Fruit fly (Drosophila melanogaster) whole organism, adult: ENCODE data around the gene CG32669.

ENCODE experiments used
- CG11617 ChIP-seq: fragments of 200-800 bp; sonication (Bioruptor generic); optimal IDR thresholded peaks from 2 replicates; lab custom pipeline; 2017; ENCODE audit warnings: mild to moderate bottlenecking, missing biosample characterization, missing genetic modification reagents, missing genetic modification characterization
- CG12768 ChIP-seq: fragments of 200-800 bp; sonication (Bioruptor generic); optimal IDR thresholded peaks from 2 replicates; lab custom pipeline; 2017; ENCODE audit warnings: missing biosample characterization, missing genetic modification characterization, mild to moderate bottlenecking, moderate library complexity, missing genetic modification reagents
- CG14711 ChIP-seq: fragments of 200-800 bp; sonication (Bioruptor generic); optimal IDR thresholded peaks from 2 replicates; lab custom pipeline; 2018; ENCODE audit warnings: missing biosample characterization, mild to moderate bottlenecking, missing genetic modification characterization, moderate library complexity
- CG1620 ChIP-seq: fragments of 200-800 bp; sonication (Bioruptor generic); optimal IDR thresholded peaks from 2 replicates; lab custom pipeline; 2016; ENCODE audit warnings: missing biosample characterization, missing genetic modification characterization
- CG33017 ChIP-seq: fragments of 200-800 bp; sonication (Bioruptor generic); optimal IDR thresholded peaks from 2 replicates; lab custom pipeline; 2018; ENCODE audit warnings: missing biosample characterization, mild to moderate bottlenecking, missing genetic modification characterization, moderate library complexity
- CG5204 ChIP-seq: fragments of 200-800 bp; sonication (Bioruptor generic); optimal IDR thresholded peaks from 2 replicates; lab custom pipeline; 2016; ENCODE audit warnings: missing biosample characterization, missing genetic modification characterization
- CG7045 ChIP-seq: fragments of 200-800 bp; sonication (Bioruptor generic); optimal IDR thresholded peaks from 2 replicates; lab custom pipeline; 2017; ENCODE audit warnings: missing biosample characterization, mild to moderate bottlenecking, missing genetic modification characterization
- CG7101 ChIP-seq: fragments of 200-800 bp; sonication (Bioruptor generic); optimal IDR thresholded peaks from 2 replicates; lab custom pipeline; 2018; ENCODE audit warnings: missing biosample characterization, mild to moderate bottlenecking, missing genetic modification characterization, moderate library complexity
- Clk ChIP-seq: fragments of 200-800 bp; sonication (Bioruptor generic); optimal IDR thresholded peaks from 2 replicates; lab custom pipeline; 2017; ENCODE audit warnings: missing biosample characterization, missing genetic modification characterization
- Crg-1 ChIP-seq: fragments of 200-800 bp; sonication (Bioruptor generic); optimal IDR thresholded peaks from 2 replicates; lab custom pipeline; 2016; ENCODE audit warnings: missing biosample characterization, missing genetic modification characterization
- Hr96 ChIP-seq: fragments of 200-800 bp; sonication (Bioruptor generic); optimal IDR thresholded peaks from 2 replicates; lab custom pipeline; 2016; ENCODE audit warnings: missing biosample characterization, missing genetic modification characterization
- Mnt ChIP-seq: fragments of 200-800 bp; sonication (Bioruptor generic); optimal IDR thresholded peaks from 2 replicates; lab custom pipeline; 2016; ENCODE audit warnings: missing biosample characterization, mild to moderate bottlenecking, missing genetic modification characterization
- bab1 ChIP-seq: fragments of 200-800 bp; sonication (Bioruptor generic); optimal IDR thresholded peaks from 3 replicates; lab custom pipeline; 2019; ENCODE audit warnings: missing biosample characterization, mild to moderate bottlenecking, missing genetic modification characterization, moderate library complexity
- cic ChIP-seq: fragments of 200-800 bp; sonication (Bioruptor generic); optimal IDR thresholded peaks from 2 replicates; lab custom pipeline; 2017; ENCODE audit warnings: missing biosample characterization, mild to moderate bottlenecking, missing genetic modification characterization, moderate library complexity
- cnc ChIP-seq, 2 experiments: fragments of >200 bp; optimal IDR thresholded peaks; 2 replicates each; lab custom pipeline; 2017
- kay ChIP-seq: fragments of 200-800 bp; sonication (Bioruptor generic); peaks from one replicate; lab custom pipeline; 2016; ENCODE audit warnings: missing biosample characterization, missing genetic modification characterization, borderline replicate concordance
- ovo ChIP-seq: fragments of 200-800 bp; sonication (Bioruptor generic); optimal IDR thresholded peaks from 2 replicates; lab custom pipeline; 2016; ENCODE audit warnings: missing biosample characterization, missing genetic modification characterization
- pad ChIP-seq: fragments of 200-800 bp; sonication (Bioruptor generic); optimal IDR thresholded peaks from 3 replicates; lab custom pipeline; 2017; ENCODE audit warnings: missing biosample characterization, missing genetic modification characterization, mild to moderate bottlenecking, moderate library complexity, missing genetic modification reagents
- tj ChIP-seq: fragments of 200-800 bp; sonication (Bioruptor generic); optimal IDR thresholded peaks from 3 replicates; lab custom pipeline; 2017; ENCODE audit warnings: missing biosample characterization, mild to moderate bottlenecking, missing genetic modification characterization, moderate library complexity
- toe ChIP-seq: fragments of 200-800 bp; sonication (Bioruptor generic); optimal IDR thresholded peaks from 2 replicates; lab custom pipeline; 2016; ENCODE audit warnings: missing biosample characterization, missing genetic modification characterization

The CG32669 gene

dm6 chrX:10801827-10802456, 42.9 kb downstream of the CG32669 start:
- TF ChIP-seq kay (GFP tag; lab: Kevin White, UChicago) (peak; percentile 6), ovo (peak; percentile 78), tj (GFP tag; lab: Kevin White, UChicago) (peak; percentile 99), Mnt (peak; percentile 19), CG12768 (no peak), cic (peak; percentile 7), CG11617 (no peak), CG14711 (no peak)

DNA sequence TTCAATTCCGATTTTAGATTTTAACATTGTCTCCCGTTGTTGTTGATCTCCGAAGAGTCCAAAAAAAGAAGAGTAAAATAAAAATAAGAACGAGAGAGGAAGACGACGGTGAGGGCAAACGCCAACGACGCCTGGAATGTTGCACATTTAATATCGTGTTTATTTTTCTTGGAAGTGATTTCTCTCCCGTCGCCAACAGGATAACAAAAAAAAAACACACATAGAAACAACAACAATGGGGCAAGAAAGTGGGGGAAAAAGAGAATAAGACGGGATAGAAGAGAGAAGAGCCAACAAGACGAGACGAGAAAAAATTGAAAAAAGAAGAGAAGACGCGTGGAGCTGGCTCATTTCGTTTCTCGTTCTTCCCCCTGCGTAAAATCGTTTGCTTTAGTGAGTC, 43.8 kb downstream of the CG32669 start:
- TF ChIP-seq cnc (optimal IDR thresholded peaks at IDR 0.05; lab: Kevin White, UChicago) (no peak), pad (GFP tag; lab: Kevin White, UChicago) (no peak), ovo (no peak), Mnt (no peak), CG11617 (no peak), Hr96 (GFP tag; lab: Kevin White, UChicago) (no peak), bab1 (GFP tag; lab: Kevin White, UChicago) (no peak), Clk (GFP tag; lab: Kevin White, UChicago) (no peak), CG7101 (tag; lab: Kevin White, UChicago) (no peak), CG1620 (no peak), Crg-1 (GFP tag; lab: Kevin White, UChicago) (no peak), toe (no peak), kay (GFP tag; lab: Kevin White, UChicago) (no peak), tj (GFP tag; lab: Kevin White, UChicago) (no peak), CG5204 (GFP tag; lab: Kevin White, UChicago) (no peak), CG33017 (tag; lab: Kevin White, UChicago) (no peak), CG14711 (no peak), CG7045 (GFP tag; lab: Kevin White, UChicago) (no peak), cic (no peak)
